Fruit fly (Drosophila melanogaster): Measurements from ENCODE around the gene CG17477.
A peak's percentile ranks its signal among the peaks of the same experiment; 100 is the strongest.

Gene CG17477

dm6 chr3R:17108881-17109280, 17.9 kb downstream of the CG17477 start:
- TF ChIP-seq tj (GFP tag; optimal IDR thresholded peaks at IDR 0.05) (no peak), toe (GFP tag; optimal IDR thresholded peaks at IDR 0.05) (no peak), Hr96 (GFP tag; optimal IDR thresholded peaks at IDR 0.05) (no peak)

- TF ChIP-seq cnc (optimal IDR thresholded peaks at IDR 0.05) (no peak), tj (GFP tag; optimal IDR thresholded peaks at IDR 0.05) (no peak), CG7101 (tag; optimal IDR thresholded peaks at IDR 0.05) (no peak), CG5204 (GFP tag; optimal IDR thresholded peaks at IDR 0.05) (no peak), ovo (GFP tag; optimal IDR thresholded peaks at IDR 0.05) (no peak), bab1 (GFP tag; optimal IDR thresholded peaks at IDR 0.05) (no peak), CG11617 (GFP tag; optimal IDR thresholded peaks at IDR 0.05) (no peak), cic (GFP tag; optimal IDR thresholded peaks at IDR 0.05) (no peak), toe (GFP tag; optimal IDR thresholded peaks at IDR 0.05) (no peak), CG33017 (tag; optimal IDR thresholded peaks at IDR 0.05) (no peak), Hr96 (GFP tag; optimal IDR thresholded peaks at IDR 0.05) (no peak)
Observed at dm6 chr3R:17087977-17088618, 38.6 kb downstream of the CG17477 start, which contains the start of gene cal1. cal1 (plus strand) TSS chr3R:17088280.

dm6 chr3R:17085029-17085807, 41.5 kb downstream of the CG17477 start, which contains the start of gene GckIII:
GckIII (plus strand) TSS chr3R:17085513.
- TF ChIP-seq CG14711 (tag; optimal IDR thresholded peaks at IDR 0.05) (peak; percentile 28), CG33017 (tag; optimal IDR thresholded peaks at IDR 0.05) (no peak), toe (GFP tag; optimal IDR thresholded peaks at IDR 0.05) (no peak), tj (GFP tag; optimal IDR thresholded peaks at IDR 0.05) (no peak), CG5204 (GFP tag; optimal IDR thresholded peaks at IDR 0.05) (no peak)

dm6 chr3R:17082471-17082870, 44.3 kb downstream of the CG17477 start:
- TF ChIP-seq Hr96 (GFP tag; optimal IDR thresholded peaks at IDR 0.05) (no peak), kay (GFP tag; ENCODE audit: borderline replicate concordance) (no peak), Mnt (GFP tag; optimal IDR thresholded peaks at IDR 0.05) (no peak), CG11617 (GFP tag; optimal IDR thresholded peaks at IDR 0.05) (no peak), ovo (GFP tag; optimal IDR thresholded peaks at IDR 0.05) (no peak), CG5204 (GFP tag; optimal IDR thresholded peaks at IDR 0.05) (no peak), CG12768 (GFP tag; optimal IDR thresholded peaks at IDR 0.05) (no peak), CG7101 (tag; optimal IDR thresholded peaks at IDR 0.05) (no peak), CG7045 (GFP tag; optimal IDR thresholded peaks at IDR 0.05) (no peak), toe (GFP tag; optimal IDR thresholded peaks at IDR 0.05) (no peak), Crg-1 (GFP tag; optimal IDR thresholded peaks at IDR 0.05) (no peak), cnc (optimal IDR thresholded peaks at IDR 0.05) (no peak), Clk (GFP tag; optimal IDR thresholded peaks at IDR 0.05) (no peak), tj (GFP tag; optimal IDR thresholded peaks at IDR 0.05) (no peak), CG1620 (GFP tag; optimal IDR thresholded peaks at IDR 0.05) (no peak), cic (GFP tag; optimal IDR thresholded peaks at IDR 0.05) (no peak), CG33017 (tag; optimal IDR thresholded peaks at IDR 0.05) (no peak)

- TF ChIP-seq CG1620 (GFP tag; optimal IDR thresholded peaks at IDR 0.05): no peak
- peak; percentile 66 for TF ChIP-seq CG7101 (tag; optimal IDR thresholded peaks at IDR 0.05)
- TF ChIP-seq CG12768 (GFP tag; optimal IDR thresholded peaks at IDR 0.05): peak; percentile 61
- no peak for TF ChIP-seq cnc (optimal IDR thresholded peaks at IDR 0.05)
- no peak for TF ChIP-seq CG5204 (GFP tag; optimal IDR thresholded peaks at IDR 0.05)
- TF ChIP-seq Hr96 (GFP tag; optimal IDR thresholded peaks at IDR 0.05): no peak
- TF ChIP-seq Mnt (GFP tag; optimal IDR thresholded peaks at IDR 0.05): no peak
- TF ChIP-seq cic (GFP tag; optimal IDR thresholded peaks at IDR 0.05): no peak
- TF ChIP-seq ovo (GFP tag; optimal IDR thresholded peaks at IDR 0.05): no peak
- TF ChIP-seq kay (GFP tag; ENCODE audit: borderline replicate concordance): peak; percentile 68
- TF ChIP-seq Crg-1 (GFP tag; optimal IDR thresholded peaks at IDR 0.05): no peak
- TF ChIP-seq toe (GFP tag; optimal IDR thresholded peaks at IDR 0.05): no peak
- peak; percentile 58 for TF ChIP-seq CG14711 (tag; optimal IDR thresholded peaks at IDR 0.05)
- TF ChIP-seq CG33017 (tag; optimal IDR thresholded peaks at IDR 0.05): peak; percentile 82
- peak; percentile 36 for TF ChIP-seq tj (GFP tag; optimal IDR thresholded peaks at IDR 0.05)
- peak; percentile 65 for TF ChIP-seq bab1 (GFP tag; optimal IDR thresholded peaks at IDR 0.05)
- peak; percentile 49 for TF ChIP-seq CG11617 (GFP tag; optimal IDR thresholded peaks at IDR 0.05)
- peak; percentile 80 for TF ChIP-seq CG7045 (GFP tag; optimal IDR thresholded peaks at IDR 0.05)
- peak; percentile 1 for TF ChIP-seq Clk (GFP tag; optimal IDR thresholded peaks at IDR 0.05)
- peak; percentile 37 for TF ChIP-seq pad (GFP tag; optimal IDR thresholded peaks at IDR 0.05)
Observed at dm6 chr3R:17081359-17081935, 45.3 kb downstream of the CG17477 start.

- peak; percentile 92 for TF ChIP-seq CG12768 (GFP tag; optimal IDR thresholded peaks at IDR 0.05)
- peak; percentile 77 for TF ChIP-seq pad (GFP tag; optimal IDR thresholded peaks at IDR 0.05)
- TF ChIP-seq toe (GFP tag; optimal IDR thresholded peaks at IDR 0.05): peak; percentile 89
- peak; percentile 87 for TF ChIP-seq Hr96 (GFP tag; optimal IDR thresholded peaks at IDR 0.05)
- TF ChIP-seq CG5204 (GFP tag; optimal IDR thresholded peaks at IDR 0.05): peak; percentile 94
- TF ChIP-seq CG1620 (GFP tag; optimal IDR thresholded peaks at IDR 0.05): peak; percentile 79
- TF ChIP-seq ovo (GFP tag; optimal IDR thresholded peaks at IDR 0.05): peak; percentile 15
- TF ChIP-seq Crg-1 (GFP tag; optimal IDR thresholded peaks at IDR 0.05): peak; percentile 52
- TF ChIP-seq CG11617 (GFP tag; optimal IDR thresholded peaks at IDR 0.05): peak; percentile 94
- peak; percentile 92 for TF ChIP-seq CG7101 (tag; optimal IDR thresholded peaks at IDR 0.05)
- peak; percentile 81 for TF ChIP-seq CG14711 (tag; optimal IDR thresholded peaks at IDR 0.05)
- peak; percentile 96 for TF ChIP-seq CG7045 (GFP tag; optimal IDR thresholded peaks at IDR 0.05)
- TF ChIP-seq Clk (GFP tag; optimal IDR thresholded peaks at IDR 0.05): peak; percentile 88
- peak; percentile 73 for TF ChIP-seq tj (GFP tag; optimal IDR thresholded peaks at IDR 0.05)
- TF ChIP-seq Mnt (GFP tag; optimal IDR thresholded peaks at IDR 0.05): peak; percentile 28
- TF ChIP-seq CG33017 (tag; optimal IDR thresholded peaks at IDR 0.05): peak; percentile 90
- no peak for TF ChIP-seq cnc (optimal IDR thresholded peaks at IDR 0.05)
- TF ChIP-seq cic (GFP tag; optimal IDR thresholded peaks at IDR 0.05): peak; percentile 54
- TF ChIP-seq kay (GFP tag; ENCODE audit: borderline replicate concordance): peak; percentile 87
- peak; percentile 91 for TF ChIP-seq bab1 (GFP tag; optimal IDR thresholded peaks at IDR 0.05)
Observed at dm6 chr3R:17080666-17081358, 45.9 kb downstream of the CG17477 start.

Data from whole organism, adult.